Fruit fly (Drosophila melanogaster) whole organism, wandering third instar larva: Measurements from ENCODE around the gene Best2.

Experiments used
- Abd-B ChIP-seq: fragments of >200 bp; optimal IDR thresholded peaks from 2 replicates; lab custom pipeline; 2017; ENCODE audit warnings: missing biosample characterization, missing genetic modification characterization
- CG9705 ChIP-seq: fragments of 200-800 bp; sonication (Bioruptor generic); optimal IDR thresholded peaks from 2 replicates; lab custom pipeline; 2018; ENCODE audit warnings: missing biosample characterization, mild to moderate bottlenecking, missing genetic modification characterization
- CrebA ChIP-seq: fragments of 200-800 bp; sonication (Bioruptor generic); optimal IDR thresholded peaks from 2 replicates; lab custom pipeline; 2016; ENCODE audit warnings: missing biosample characterization, mild to moderate bottlenecking, missing genetic modification characterization, borderline replicate concordance
- Dfd ChIP-seq: fragments of >200 bp; optimal IDR thresholded peaks from 2 replicates; lab custom pipeline; 2017; ENCODE audit warnings: missing biosample characterization, missing genetic modification characterization
- Dif ChIP-seq: fragments of 200-275, 200-300 bp; sonication (Bioruptor generic); optimal IDR thresholded peaks from 2 replicates; lab custom pipeline; 2018; ENCODE audit warnings: missing biosample characterization, missing genetic modification characterization; ENCODE audit not compliant: partially characterized antibody
- GATAd ChIP-seq: sonication (Bioruptor generic); optimal IDR thresholded peaks from 2 replicates; lab custom pipeline; 2016; ENCODE audit warnings: missing biosample characterization, missing genetic modification characterization
- HLH106 ChIP-seq: fragments of 200-800 bp; optimal IDR thresholded peaks from 3 replicates; lab custom pipeline; 2019; ENCODE audit warnings: missing biosample characterization, mild to moderate bottlenecking, missing genetic modification characterization, moderate library complexity
- Hnf4 ChIP-seq: fragments of 200-800 bp; sonication (Bioruptor generic); optimal IDR thresholded peaks from 2 replicates; lab custom pipeline; 2016; ENCODE audit warnings: missing biosample characterization, mild to moderate bottlenecking, missing genetic modification characterization
- Hr83 ChIP-seq: fragments of 200-300 bp; sonication (Bioruptor generic); optimal IDR thresholded peaks from 2 replicates; lab custom pipeline; 2016; ENCODE audit warnings: missing biosample characterization, mild to moderate bottlenecking, missing genetic modification characterization, moderate library complexity; ENCODE audit not compliant: poor library complexity, severe bottlenecking
- Jra ChIP-seq: sonication (Bioruptor generic); optimal IDR thresholded peaks from 2 replicates; lab custom pipeline; 2016; ENCODE audit warnings: missing biosample characterization, missing genetic modification characterization
- Mio ChIP-seq: sonication (Bioruptor generic); optimal IDR thresholded peaks from 2 replicates; lab custom pipeline; 2016; ENCODE audit warnings: missing biosample characterization, missing genetic modification characterization
- N ChIP-seq: fragments of >200 bp; optimal IDR thresholded peaks from 2 replicates; lab custom pipeline; 2018; ENCODE audit warnings: missing biosample characterization, missing external identifiers, missing genetic modification characterization
- OdsH ChIP-seq: fragments of 200-800 bp; sonication (Bioruptor generic); optimal IDR thresholded peaks from 2 replicates; lab custom pipeline; 2016; ENCODE audit warnings: missing biosample characterization, mild to moderate bottlenecking, missing genetic modification characterization
- Rel ChIP-seq, 2 experiments: fragments of 200-800 bp; sonication (Bioruptor generic) in 1 of 2; optimal IDR thresholded peaks; 2 replicates in 1 of 2; 3 replicates in 1 of 2; lab custom pipeline; 2016 to 2019; ENCODE audit warnings: mild to moderate bottlenecking in 2 of 2, missing biosample characterization in 2 of 2, missing genetic modification characterization in 2 of 2, moderate library complexity in 1 of 2
- Sp1 ChIP-seq: fragments of 200-800 bp; sonication (Bioruptor generic); optimal IDR thresholded peaks from 3 replicates; lab custom pipeline; 2019; ENCODE audit warnings: missing biosample characterization, mild to moderate bottlenecking, missing genetic modification characterization, moderate library complexity
- br ChIP-seq: fragments of 200-800 bp; sonication (Bioruptor generic); optimal IDR thresholded peaks from 2 replicates; lab custom pipeline; 2016; ENCODE audit warnings: missing biosample characterization, missing genetic modification characterization
- dl ChIP-seq, 2 experiments: fragments of 175-275, 200-275 bp in 1 of 2; fragments of 200-275 bp in 1 of 2; sonication (Bioruptor generic); optimal IDR thresholded peaks; lab custom pipeline; 2018; ENCODE audit warnings: mild to moderate bottlenecking in 2 of 2, missing biosample characterization in 2 of 2, missing genetic modification characterization in 2 of 2, moderate library complexity in 2 of 2; ENCODE audit not compliant: partially characterized antibody in 2 of 2, insufficient read depth in 1 of 2
- dmrt93B ChIP-seq: fragments of 200-800 bp; sonication (Bioruptor generic); optimal IDR thresholded peaks from 2 replicates; lab custom pipeline; 2018; ENCODE audit warnings: missing biosample characterization, mild to moderate bottlenecking, missing genetic modification characterization
- dsf ChIP-seq: sonication (Bioruptor generic); optimal IDR thresholded peaks from 2 replicates; lab custom pipeline; 2016; ENCODE audit warnings: missing biosample characterization, missing genetic modification characterization, borderline replicate concordance
- ey ChIP-seq: fragments of 200-800 bp; sonication (Bioruptor generic); optimal IDR thresholded peaks from 2 replicates; lab custom pipeline; 2016; ENCODE audit warnings: missing biosample characterization, missing genetic modification characterization
- foxo ChIP-seq, 2 experiments: fragments of 200-800 bp; sonication (Bioruptor generic); optimal IDR thresholded peaks; 2 replicates in 1 of 2; 3 replicates in 1 of 2; lab custom pipeline; 2016 to 2017; ENCODE audit warnings: missing biosample characterization in 2 of 2, missing genetic modification characterization in 2 of 2
- fru ChIP-seq: fragments of 200-800 bp; sonication (Bioruptor generic); optimal IDR thresholded peaks from 3 replicates; lab custom pipeline; 2016; ENCODE audit warnings: missing biosample characterization, mild to moderate bottlenecking, missing genetic modification characterization
- h ChIP-seq: fragments of 200-800 bp; sonication (Bioruptor generic); optimal IDR thresholded peaks from 3 replicates; lab custom pipeline; 2016; ENCODE audit warnings: missing biosample characterization, mild to moderate bottlenecking, missing genetic modification characterization
- jim ChIP-seq: fragments of 175-275, 200-325 bp; sonication (Bioruptor generic); optimal IDR thresholded peaks from 2 replicates; lab custom pipeline; 2016; ENCODE audit warnings: missing biosample characterization, mild to moderate bottlenecking, missing genetic modification characterization
- lola ChIP-seq: fragments of >200 bp; optimal IDR thresholded peaks from 2 replicates; lab custom pipeline; 2017; ENCODE audit warnings: missing biosample characterization, missing genetic modification characterization
- pan ChIP-seq: fragments of >200 bp; optimal IDR thresholded peaks from 2 replicates; lab custom pipeline; 2017
- psq ChIP-seq: fragments of 200-800 bp; sonication (Bioruptor generic); optimal IDR thresholded peaks from 3 replicates; lab custom pipeline; 2017; ENCODE audit warnings: missing biosample characterization, mild to moderate bottlenecking, missing genetic modification characterization, moderate library complexity
- rgr ChIP-seq: fragments of 200-800 bp; sonication (Bioruptor generic); optimal IDR thresholded peaks from 3 replicates; lab custom pipeline; 2016; ENCODE audit warnings: missing biosample characterization, mild to moderate bottlenecking, missing genetic modification characterization
- tai ChIP-seq: sonication (Bioruptor generic); optimal IDR thresholded peaks from 2 replicates; lab custom pipeline; 2016; ENCODE audit warnings: missing biosample characterization, missing genetic modification characterization
- usp ChIP-seq: fragments of >200 bp; optimal IDR thresholded peaks from 2 replicates; lab custom pipeline; 2017; ENCODE audit warnings: missing biosample characterization, missing genetic modification characterization
- woc ChIP-seq: sonication (Bioruptor generic); optimal IDR thresholded peaks from 2 replicates; lab custom pipeline; 2016; ENCODE audit warnings: missing biosample characterization, mild to moderate bottlenecking, missing genetic modification characterization

Best2 gene

dm6 chr3L:6217212-6217611 lies 39.3 kb downstream of the Best2 start:
- TF ChIP-seq pan (lab: Kevin White, UChicago) (no peak), foxo (GFP tag; optimal IDR thresholded peaks at IDR 0.05; lab: Kevin White, UChicago) (peak in 1 of 2 experiments; percentile 71), Dif (GFP tag; lab: Kevin White, UChicago) (no peak), Hr83 (GFP tag; lab: Kevin White, UChicago) (no peak), Sp1 (GFP tag; lab: Kevin White, UChicago) (peak; percentile 47), Jra (GFP tag; lab: Kevin White, UChicago) (no peak), ey (GFP tag; lab: Kevin White, UChicago) (peak; percentile 68), dsf (no peak), br (peak; percentile 26), h (GFP tag; lab: Kevin White, UChicago) (peak; percentile 69), Rel (GFP tag; optimal IDR thresholded peaks at IDR 0.05; lab: Kevin White, UChicago) (no peak), Rel (tag; optimal IDR thresholded peaks at IDR 0.05; lab: Kevin White, UChicago) (no peak), HLH106 (tag; lab: Kevin White, UChicago) (peak; percentile 43), woc (GFP tag; lab: Kevin White, UChicago) (peak; percentile 58), usp (GFP tag; lab: Kevin White, UChicago) (no peak), dmrt93B (GFP tag; lab: Kevin White, UChicago) (no peak), tai (no peak), psq (GFP tag; lab: Kevin White, UChicago) (peak; percentile 11), Hnf4 (GFP tag; lab: Kevin White, UChicago) (peak; percentile 55), CrebA (no peak), rgr (GFP tag; lab: Kevin White, UChicago) (peak; percentile 67), fru (GFP tag; lab: Kevin White, UChicago) (peak; percentile 79), CG9705 (GFP tag; lab: Kevin White, UChicago) (no peak), lola (GFP tag; lab: Kevin White, UChicago) (no peak), Mio (no peak), jim (GFP tag; lab: Kevin White, UChicago) (no peak), OdsH (GFP tag; lab: Kevin White, UChicago) (peak; percentile 72), Abd-B (GFP tag; lab: Kevin White, UChicago) (no peak), GATAd (no peak), N (no peak)

- no peak for TF ChIP-seq Dif (GFP tag; lab: Kevin White, UChicago)
- peak; percentile 7 for TF ChIP-seq psq (GFP tag; lab: Kevin White, UChicago)
Measured at dm6 chr3L:6216787-6217078, 39.7 kb downstream of the Best2 start.

- no peak for TF ChIP-seq rgr (GFP tag; lab: Kevin White, UChicago)
- TF ChIP-seq pan (lab: Kevin White, UChicago): no peak
- no peak for TF ChIP-seq tai
- TF ChIP-seq, all 38 proteins: peak for 0
Measured at dm6 chr3L:6215976-6216786, 40.3 kb downstream of the Best2 start.

dm6 chr3L:6200173-6200572 lies 56.3 kb downstream of the Best2 start, which contains the start of gene CG8219:
CG8219 (plus strand) TSS chr3L:6200473.
- TF ChIP-seq dl (GFP tag; optimal IDR thresholded peaks at IDR 0.05; lab: Kevin White, UChicago; ENCODE audit: insufficient read depth in 1 of 2, partially characterized antibody in 2 of 2) (no peak), Jra (GFP tag; lab: Kevin White, UChicago) (no peak), woc (GFP tag; lab: Kevin White, UChicago) (no peak), lola (GFP tag; lab: Kevin White, UChicago) (no peak), Sp1 (GFP tag; lab: Kevin White, UChicago) (no peak), Dfd (GFP tag; lab: Kevin White, UChicago) (no peak)
